Worm (Caenorhabditis elegans): ENCODE results near the gene R148.3.

- TF ChIP-seq ZK546.5 (tag; optimal IDR thresholded peaks at IDR 0.05) (no peak), nhr-21 (tag; optimal IDR thresholded peaks at IDR 0.05) (no peak), nhr-25 (tag; optimal IDR thresholded peaks at IDR 0.05) (no peak), mdl-1 (tag; optimal IDR thresholded peaks at IDR 0.05) (no peak), unc-62 (GFP tag; optimal IDR thresholded peaks at IDR 0.05) (no peak), aly-2 (tag; optimal IDR thresholded peaks at IDR 0.05) (no peak), ama-1 (optimal IDR thresholded peaks at IDR 0.05) (no peak), lin-11 (tag; optimal IDR thresholded peaks at IDR 0.05) (no peak)
Observed at ce11 chrIII:3143657-3144056, 31.5 kb upstream of the R148.3 start, which contains the start of gene C44B11.4.

All from whole organism, L2 larva.